Worm (Caenorhabditis elegans) whole organism, L4 larva: Measurements from ENCODE around the gene T28C12.1.

Source experiments
- F10B5.3 ChIP-seq: sonication (generic microtip); optimal IDR thresholded peaks from 2 replicates; lab custom pipeline; 2016; ENCODE audit warnings: mild to moderate bottlenecking, missing genetic modification characterization, missing compliant biosample characterization
- F44E2.7 ChIP-seq: fragments of 200-800 bp; sonication (Bioruptor generic); IDR thresholded peaks from 2 replicates; pipeline ENCODE4 v2.1.2; 2022; ENCODE audit warnings: missing genetic modification characterization, missing compliant biosample characterization
- F49E8.2 ChIP-seq: sonication (generic microtip); optimal IDR thresholded peaks from 2 replicates; lab custom pipeline; 2016; ENCODE audit warnings: missing compliant biosample characterization, mild to moderate bottlenecking, missing genetic modification characterization, borderline replicate concordance
- T20F7.1 ChIP-seq: fragments of 200-800 bp; sonication (Bioruptor generic); optimal IDR thresholded peaks from 2 replicates; lab custom pipeline; 2018; ENCODE audit warnings: mild to moderate bottlenecking, missing genetic modification characterization, missing compliant biosample characterization
- T26A8.4 ChIP-seq: fragments of 200-800 bp; sonication (Bioruptor generic); IDR thresholded peaks from 2 replicates; pipeline ENCODE4 v1.3.6; 2022; ENCODE audit warnings: missing genetic modification characterization, missing compliant biosample characterization
- Y105C5A.15 ChIP-seq: fragments of 200-800 bp; sonication (Bioruptor generic); IDR thresholded peaks from 2 replicates; pipeline ENCODE4 v1.3.6; 2022; ENCODE audit warnings: missing genetic modification characterization, missing compliant biosample characterization
- Y48G9A.11 ChIP-seq: fragments of 200-800 bp; sonication (Bioruptor generic); IDR thresholded peaks from 2 replicates; pipeline ENCODE4 v1.3.6; 2022; ENCODE audit warnings: missing genetic modification reagents, missing genetic modification characterization, missing compliant biosample characterization
- Y75B8A.6 ChIP-seq: fragments of 200-800 bp; sonication (Bioruptor generic); IDR thresholded peaks from 2 replicates; pipeline ENCODE4 v1.3.6; 2022; ENCODE audit warnings: missing genetic modification reagents, missing genetic modification characterization, missing compliant biosample characterization
- ZK337.2 ChIP-seq: fragments of 200-800 bp; sonication (Bioruptor generic); IDR thresholded peaks from 2 replicates; pipeline ENCODE4 v1.3.6; 2022; ENCODE audit warnings: missing genetic modification reagents, missing genetic modification characterization, missing compliant biosample characterization
- arid-1 ChIP-seq: fragments of 200-800 bp; sonication (Bioruptor generic); conservative IDR thresholded peaks from 2 replicates; pipeline ENCODE4 v1.3.6; 2022; ENCODE audit warnings: missing genetic modification reagents, missing genetic modification characterization, missing compliant biosample characterization
- ceh-20 ChIP-seq: fragments of 200-800 bp; sonication (Bioruptor generic); IDR thresholded peaks from 2 replicates; pipeline ENCODE4 v1.3.6; 2022; ENCODE audit warnings: missing genetic modification reagents, missing genetic modification characterization, missing compliant biosample characterization
- ceh-32 ChIP-seq: sonication (generic microtip); optimal IDR thresholded peaks from 2 replicates; lab custom pipeline; 2016; ENCODE audit warnings: mild to moderate bottlenecking, missing genetic modification characterization, missing compliant biosample characterization; ENCODE audit not compliant: poor library complexity
- ceh-82 ChIP-seq: sonication (generic microtip); optimal IDR thresholded peaks from 2 replicates; lab custom pipeline; 2017; ENCODE audit warnings: missing biosample characterization, missing genetic modification characterization
- ces-1 ChIP-seq: fragments of 150-350 bp; sonication (generic microtip); optimal IDR thresholded peaks from 4 replicates; lab custom pipeline; 2014; ENCODE audit warnings: missing biosample characterization, missing genetic modification reagents, missing genetic modification characterization
- daf-16 ChIP-seq, 3 experiments: sonication (generic microtip); optimal IDR thresholded peaks; 2 replicates each; lab custom pipeline; 2016 to 2017; ENCODE audit warnings: missing genetic modification characterization in 3 of 3, missing genetic modification reagents in 3 of 3, mild to moderate bottlenecking in 2 of 3, missing compliant biosample characterization in 2 of 3, missing biosample characterization in 1 of 3, moderate library complexity in 1 of 3
- daf-8 ChIP-seq: fragments of 200-800 bp; sonication (Bioruptor generic); IDR thresholded peaks from 2 replicates; pipeline ENCODE4 v1.3.6; 2022; ENCODE audit warnings: missing genetic modification characterization, missing compliant biosample characterization
- dmd-8 ChIP-seq: fragments of 200-800 bp; sonication (Bioruptor generic); IDR thresholded peaks from 2 replicates; pipeline ENCODE4 v1.3.6; 2022; ENCODE audit warnings: missing genetic modification characterization, missing compliant biosample characterization
- fos-1 ChIP-seq: fragments of 150-350 bp; optimal IDR thresholded peaks from 2 replicates; lab custom pipeline; 2014; ENCODE audit warnings: missing biosample characterization, missing genetic modification characterization
- hif-1 ChIP-seq, 2 experiments: sonication (generic microtip); optimal IDR thresholded peaks; 2 replicates each; lab custom pipeline; 2016 to 2017; ENCODE audit warnings: missing compliant biosample characterization in 2 of 2, missing genetic modification characterization in 2 of 2, missing genetic modification reagents in 2 of 2, missing genotype in 2 of 2, mild to moderate bottlenecking in 1 of 2
- hlh-11 ChIP-seq: fragments of 200-800 bp; sonication (Bioruptor generic); optimal IDR thresholded peaks from 2 replicates; lab custom pipeline; 2018; ENCODE audit warnings: mild to moderate bottlenecking, missing genetic modification characterization, missing compliant biosample characterization
- hlh-30 ChIP-seq: sonication (generic microtip); optimal IDR thresholded peaks from 2 replicates; lab custom pipeline; 2017; ENCODE audit warnings: antibody characterized with exemption, mild to moderate bottlenecking, missing genetic modification characterization, missing compliant biosample characterization; ENCODE audit not compliant: insufficient read depth
- hmg-1.1 ChIP-seq: fragments of 200-800 bp; sonication (Bioruptor generic); IDR thresholded peaks from 2 replicates; pipeline ENCODE4 v1.3.6; 2022; ENCODE audit warnings: missing genetic modification reagents, missing genetic modification characterization, missing compliant biosample characterization
- lim-7 ChIP-seq: fragments of 200-800 bp; sonication (Bioruptor generic); IDR thresholded peaks from 2 replicates; pipeline ENCODE4 v1.3.6; 2022; ENCODE audit warnings: missing genetic modification characterization, missing compliant biosample characterization
- lin-15B ChIP-seq: fragments of 150-350 bp; sonication (generic microtip); optimal IDR thresholded peaks from 3 replicates; lab custom pipeline; 2014; ENCODE audit warnings: missing biosample characterization, missing genetic modification characterization
- lir-3 ChIP-seq: sonication (generic microtip); optimal IDR thresholded peaks from 2 replicates; lab custom pipeline; 2016; ENCODE audit warnings: mild to moderate bottlenecking, missing genetic modification characterization, missing compliant biosample characterization
- lsy-2 ChIP-seq, 2 experiments: fragments of 150-350 bp in 1 of 2; sonication (generic microtip) in 1 of 2; optimal IDR thresholded peaks; 2 replicates each; lab custom pipeline; 2014 to 2017; ENCODE audit warnings: missing biosample characterization in 2 of 2, missing genetic modification characterization in 2 of 2
- mdl-1 ChIP-seq, 2 experiments: fragments of 150-350 bp in 1 of 2; sonication (generic microtip) in 1 of 2; optimal IDR thresholded peaks; 2 replicates each; lab custom pipeline; 2014 to 2017; ENCODE audit warnings: missing biosample characterization in 2 of 2, missing genetic modification characterization in 2 of 2
- mxl-2 ChIP-seq: fragments of 200-800 bp; sonication (Bioruptor generic); conservative IDR thresholded peaks from 2 replicates; pipeline ENCODE4 v1.3.6; 2022; ENCODE audit warnings: missing genetic modification reagents, missing genetic modification characterization, missing compliant biosample characterization
- nhr-10 ChIP-seq: fragments of 150-350 bp; optimal IDR thresholded peaks from 2 replicates; lab custom pipeline; 2014; ENCODE audit warnings: missing biosample characterization, missing genetic modification characterization
- nhr-111 ChIP-seq: fragments of 200-800 bp; sonication (Bioruptor generic); optimal IDR thresholded peaks from 2 replicates; lab custom pipeline; 2018; ENCODE audit warnings: mild to moderate bottlenecking, missing genetic modification characterization, missing compliant biosample characterization
- nhr-25 ChIP-seq: sonication (generic microtip); optimal IDR thresholded peaks from 2 replicates; lab custom pipeline; 2017; ENCODE audit warnings: missing genetic modification characterization, mild to moderate bottlenecking, missing compliant biosample characterization, antibody characterized with exemption, moderate library complexity, borderline replicate concordance; ENCODE audit not compliant: insufficient read depth
- nhr-48 ChIP-seq: sonication (generic microtip); optimal IDR thresholded peaks from 2 replicates; lab custom pipeline; 2016; ENCODE audit warnings: mild to moderate bottlenecking, missing genetic modification characterization, missing compliant biosample characterization
- nhr-6 ChIP-seq: fragments of 150-350 bp; optimal IDR thresholded peaks from 2 replicates; lab custom pipeline; 2014; ENCODE audit warnings: missing biosample characterization, missing genetic modification characterization
- php-3 ChIP-seq: fragments of 200-800 bp; sonication (Bioruptor generic); IDR thresholded peaks from 2 replicates; pipeline ENCODE4 v1.3.6; 2022; ENCODE audit warnings: missing genetic modification reagents, missing genetic modification characterization, missing compliant biosample characterization
- set-16 ChIP-seq: fragments of 200-800 bp; sonication (Bioruptor generic); IDR thresholded peaks from 2 replicates; pipeline ENCODE4 v1.3.6; 2022; ENCODE audit warnings: missing genetic modification reagents, missing genetic modification characterization, missing compliant biosample characterization
- tag-97 ChIP-seq: fragments of 200-800 bp; sonication (Bioruptor generic); IDR thresholded peaks from 2 replicates; pipeline ENCODE4 v1.3.6; 2022; ENCODE audit warnings: missing genetic modification characterization, missing compliant biosample characterization
- tra-1 ChIP-seq: fragments of 200-800 bp; sonication (Bioruptor generic); IDR thresholded peaks from 2 replicates; pipeline ENCODE4 v1.3.6; 2022; ENCODE audit warnings: missing genetic modification reagents, missing genetic modification characterization, missing compliant biosample characterization
- zfp-3 ChIP-seq: fragments of 200-800 bp; sonication (Bioruptor generic); conservative IDR thresholded peaks from 2 replicates; pipeline ENCODE4 v1.3.6; 2022; ENCODE audit warnings: missing genetic modification reagents, missing genetic modification characterization, missing compliant biosample characterization
- ztf-7 ChIP-seq: fragments of 150-350 bp; optimal IDR thresholded peaks from 2 replicates; lab custom pipeline; 2014; ENCODE audit warnings: missing biosample characterization, missing genetic modification characterization

T28C12.1 gene

DNA sequence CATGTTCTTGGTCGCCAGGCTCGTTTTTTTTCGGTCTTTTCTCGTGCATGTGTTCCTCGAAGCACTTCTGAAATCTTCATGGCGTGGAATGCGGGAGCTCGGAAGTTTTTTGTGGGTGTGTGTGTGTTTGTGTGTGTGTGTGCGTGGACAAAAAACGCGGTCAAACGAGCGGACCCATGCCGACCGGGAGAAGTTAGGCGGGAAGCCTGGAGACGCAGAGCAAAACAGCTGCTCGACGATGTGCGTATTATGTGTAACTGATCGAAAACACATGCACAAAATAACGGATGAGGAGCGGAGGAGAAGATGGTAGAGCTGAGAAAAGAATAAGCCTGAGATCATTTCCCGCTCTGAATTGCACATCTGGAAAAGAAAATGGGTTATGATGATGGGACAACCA is 10.8 kb downstream of the T28C12.1 start:
- TF ChIP-seq hlh-30 (peak; percentile 42), tag-97 (GFP tag; lab: Robert Waterston, UW) (no peak), set-16 (GFP tag; lab: Robert Waterston, UW) (peak; percentile 42; the same call in 1 of the 2 replicates), mdl-1 (tag; optimal IDR thresholded peaks at IDR 0.05; lab: Kevin White, UChicago) (peak in 1 of 2 experiments; percentile 3), daf-16 (GFP tag; optimal IDR thresholded peaks at IDR 0.05; lab: Kevin White, UChicago) (peak in 1 of 2 experiments; percentile 63), daf-16 (tag; optimal IDR thresholded peaks at IDR 0.05; lab: Kevin White, UChicago) (no peak), hlh-11 (tag; lab: Kevin White, UChicago) (peak; percentile 66), ceh-20 (0 out of 2 replicates have a peak, but pooled peaks have one; percentile 42), nhr-10 (tag; lab: Kevin White, UChicago) (no peak), hmg-1.1 (peak; percentile 7; the same call in 1 of the 2 replicates), php-3 (GFP tag; lab: Robert Waterston, UW) (no peak)
- TF ChIP-seq, all 104 proteins: peak for 7

DNA sequence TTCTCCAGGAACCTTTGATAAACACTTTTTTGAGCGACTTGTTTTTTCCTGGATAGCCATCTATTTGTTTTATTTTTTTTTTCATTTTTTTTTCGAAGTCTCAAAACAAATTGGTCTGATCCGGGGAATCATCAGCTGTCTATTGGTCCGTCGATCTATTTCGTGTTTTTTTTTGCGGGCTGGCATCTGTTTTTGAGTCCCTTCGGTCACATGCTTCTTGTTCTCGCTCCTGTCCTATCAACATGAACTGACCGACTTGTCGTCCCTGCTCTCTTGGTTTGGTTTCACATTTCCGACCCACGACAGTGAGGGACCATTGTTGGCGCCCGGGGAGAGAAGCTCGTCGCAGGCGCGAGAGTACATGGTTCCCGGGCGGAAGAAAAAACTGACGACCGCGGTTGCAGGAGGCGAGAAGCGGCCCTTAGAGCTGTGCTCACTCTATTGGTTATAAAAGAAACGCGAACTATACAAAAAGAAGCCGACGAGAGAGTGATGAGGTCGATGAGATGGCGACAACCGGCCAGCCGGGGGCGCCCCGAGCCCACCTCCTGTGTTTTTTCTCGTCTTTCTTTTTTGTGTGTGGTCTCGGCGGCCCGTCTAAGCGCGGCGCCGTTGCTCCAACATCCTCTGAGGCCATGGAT is 12.9 kb downstream of the T28C12.1 start:
- TF ChIP-seq hmg-1.1: no peak
- no peak for TF ChIP-seq ZK337.2 (GFP tag; lab: Robert Waterston, UW)
- no peak for TF ChIP-seq arid-1
- TF ChIP-seq lin-15B (tag; lab: Kevin White, UChicago): no peak
- no peak for TF ChIP-seq nhr-48
- no peak for TF ChIP-seq Y105C5A.15 (GFP tag; lab: Robert Waterston, UW)
- no peak for TF ChIP-seq ces-1 (GFP tag; lab: Kevin White, UChicago)
- TF ChIP-seq ceh-20: peak; percentile 45; the same call in 1 of the 2 replicates
- TF ChIP-seq lsy-2 (tag; optimal IDR thresholded peaks at IDR 0.05; lab: Kevin White, UChicago): no peak
- TF ChIP-seq nhr-111 (GFP tag; lab: Kevin White, UChicago): no peak
- peak; percentile 28 for TF ChIP-seq hlh-11 (tag; lab: Kevin White, UChicago)
- TF ChIP-seq php-3 (GFP tag; lab: Robert Waterston, UW): no peak
- TF ChIP-seq lir-3: no peak
- TF ChIP-seq fos-1 (tag; lab: Kevin White, UChicago): no peak
- 0 out of 2 replicates have a peak, but pooled peaks have one; percentile 39 for TF ChIP-seq dmd-8 (GFP tag; lab: Robert Waterston, UW)
- TF ChIP-seq nhr-6: no peak
- peak; percentile 18 for TF ChIP-seq hlh-30
- TF ChIP-seq T26A8.4 (GFP tag; lab: Robert Waterston, UW): no peak
- TF ChIP-seq mxl-2 (GFP tag; lab: Robert Waterston, UW): no peak
- peak in 1 of 2 experiments; percentile 86 for TF ChIP-seq daf-16 (GFP tag; optimal IDR thresholded peaks at IDR 0.05; lab: Kevin White, UChicago)
- no peak for TF ChIP-seq daf-16 (tag; optimal IDR thresholded peaks at IDR 0.05; lab: Kevin White, UChicago)
- no peak for TF ChIP-seq F44E2.7 (GFP tag; lab: Robert Waterston, UW)
- no peak for TF ChIP-seq Y75B8A.6 (GFP tag; lab: Robert Waterston, UW)
- no peak for TF ChIP-seq nhr-25
- TF ChIP-seq hif-1 (tag; optimal IDR thresholded peaks at IDR 0.05; lab: Kevin White, UChicago): no peak
- TF ChIP-seq ceh-32 (tag; lab: Kevin White, UChicago): no peak
- peak; percentile 26; the same call in 1 of the 2 replicates for TF ChIP-seq tra-1 (GFP tag; lab: Robert Waterston, UW)
- no peak for TF ChIP-seq F10B5.3 (tag; lab: Kevin White, UChicago)
- no peak for TF ChIP-seq lim-7 (GFP tag; lab: Robert Waterston, UW)
- no peak for TF ChIP-seq ceh-82 (tag; lab: Kevin White, UChicago)
- TF ChIP-seq set-16 (GFP tag; lab: Robert Waterston, UW): peak; percentile 84
- TF ChIP-seq nhr-10 (tag; lab: Kevin White, UChicago): no peak
- TF ChIP-seq F49E8.2 (tag; lab: Kevin White, UChicago): no peak
- TF ChIP-seq Y48G9A.11 (GFP tag; lab: Robert Waterston, UW): 0 out of 2 replicates have a peak, but pooled peaks have one; percentile 24
- no peak for TF ChIP-seq zfp-3
- TF ChIP-seq daf-8 (GFP tag; lab: Robert Waterston, UW): no peak
- no peak for TF ChIP-seq T20F7.1 (GFP tag; lab: Kevin White, UChicago)
- no peak for TF ChIP-seq mdl-1 (tag; optimal IDR thresholded peaks at IDR 0.05; lab: Kevin White, UChicago)
- no peak for TF ChIP-seq ztf-7
